Worm (Caenorhabditis elegans) whole organism, early embryonic: ENCODE measurements around the gene hhat-1.

Experiments
- B0310.2 ChIP-seq: sonication (generic microtip); optimal IDR thresholded peaks from 2 replicates; lab custom pipeline; 2016; ENCODE audit warnings: mild to moderate bottlenecking, missing genetic modification characterization, missing compliant biosample characterization
- F13C5.2 ChIP-seq: sonication (generic microtip); optimal IDR thresholded peaks from 2 replicates; lab custom pipeline; 2017; ENCODE audit warnings: mild to moderate bottlenecking, missing genetic modification characterization, inconsistent platforms, missing compliant biosample characterization
- aly-1 ChIP-seq: sonication (generic microtip); optimal IDR thresholded peaks from 2 replicates; lab custom pipeline; 2016; ENCODE audit warnings: missing genetic modification characterization, missing compliant biosample characterization
- ama-1 ChIP-seq: fragments of 150-350 bp; optimal IDR thresholded peaks from 2 replicates; lab custom pipeline; 2014
- ceh-13 ChIP-seq: fragments of 200-800 bp; sonication (Bioruptor generic); optimal IDR thresholded peaks from 2 replicates; lab custom pipeline; 2018; ENCODE audit warnings: mild to moderate bottlenecking, missing genetic modification characterization, missing compliant biosample characterization
- ceh-36 ChIP-seq: sonication (generic microtip); optimal IDR thresholded peaks from 2 replicates; lab custom pipeline; 2016; ENCODE audit warnings: missing genetic modification characterization, inconsistent platforms, missing compliant biosample characterization
- ets-7 ChIP-seq: sonication (generic microtip); optimal IDR thresholded peaks from 2 replicates; lab custom pipeline; 2016; ENCODE audit warnings: missing genotype, missing genetic modification characterization, missing compliant biosample characterization
- flt-1 ChIP-seq: fragments of 200-800 bp; sonication (Bioruptor generic); IDR thresholded peaks from 2 replicates; pipeline ENCODE4 v1.3.6; 2022; ENCODE audit warnings: missing genetic modification characterization, missing compliant biosample characterization
- hmbx-1 ChIP-seq: sonication (generic microtip); optimal IDR thresholded peaks from 2 replicates; lab custom pipeline; 2016; ENCODE audit warnings: mild to moderate bottlenecking, missing genetic modification characterization, missing compliant biosample characterization
- hmg-4 ChIP-seq: fragments of 200-800 bp; sonication (Bioruptor generic); optimal IDR thresholded peaks from 2 replicates; lab custom pipeline; 2018; ENCODE audit warnings: mild to moderate bottlenecking, missing genetic modification characterization, missing compliant biosample characterization
- hnd-1 ChIP-seq: sonication (generic microtip); optimal IDR thresholded peaks from 2 replicates; lab custom pipeline; 2016; ENCODE audit warnings: missing genetic modification characterization, missing compliant biosample characterization
- pes-1 ChIP-seq: fragments of 200-800 bp; sonication (Bioruptor generic); IDR thresholded peaks from 2 replicates; pipeline ENCODE4 v1.3.6; 2022; ENCODE audit warnings: missing genetic modification reagents, missing genetic modification characterization, missing compliant biosample characterization
- scrt-1 ChIP-seq: fragments of 200-800 bp; sonication (Bioruptor generic); IDR thresholded peaks from 2 replicates; pipeline ENCODE4 v1.3.6; 2022; ENCODE audit warnings: missing genetic modification characterization, missing compliant biosample characterization
- sea-1 ChIP-seq: fragments of 200-800 bp; sonication (Bioruptor generic); conservative IDR thresholded peaks from 2 replicates; pipeline ENCODE4 v1.3.6; 2022; ENCODE audit warnings: missing genetic modification characterization, missing compliant biosample characterization
- tbx-11 ChIP-seq: fragments of 200-800 bp; sonication (Bioruptor generic); IDR thresholded peaks from 2 replicates; pipeline ENCODE4 v1.3.6; 2022; ENCODE audit warnings: missing genetic modification characterization, missing compliant biosample characterization
- tbx-37 ChIP-seq: fragments of 200-800 bp; sonication (Bioruptor generic); conservative IDR thresholded peaks from 2 replicates; pipeline ENCODE4 v1.3.6; 2022; ENCODE audit warnings: missing genetic modification reagents, missing genetic modification characterization, missing compliant biosample characterization
- tra-4 ChIP-seq: sonication (generic microtip); optimal IDR thresholded peaks from 2 replicates; lab custom pipeline; 2017; ENCODE audit warnings: missing genetic modification characterization, missing compliant biosample characterization

hhat-1 gene

DNA sequence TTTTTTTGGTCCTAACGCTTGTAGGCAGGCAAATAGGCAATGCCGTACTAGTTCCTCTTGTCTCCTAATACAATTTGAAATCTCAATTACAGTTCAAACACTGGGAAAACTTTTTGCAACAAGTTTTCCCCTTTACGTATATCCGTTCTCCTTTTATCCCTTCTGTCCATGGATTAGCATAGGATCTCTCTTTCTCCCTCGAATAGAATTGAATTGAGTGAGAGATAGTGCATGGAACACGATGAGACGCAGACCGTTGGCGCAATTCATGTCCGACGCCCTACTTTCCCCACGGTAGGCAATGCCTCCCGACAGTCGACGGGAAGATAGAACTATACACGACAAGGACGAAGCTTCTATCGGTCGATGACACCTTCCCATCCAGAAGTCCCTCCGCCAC is at the start of gene hhat-1:
TSS of gene hhat-1 (plus strand) at position 301 of the 400 bp plus-strand sequence.
- TF ChIP-seq ets-7 (tag; lab: Kevin White, UChicago) = no peak
- no peak for TF ChIP-seq hnd-1 (tag; lab: Kevin White, UChicago)
- TF ChIP-seq aly-1 (tag; lab: Kevin White, UChicago) = no peak
- TF ChIP-seq hmg-4 = no peak
- no peak for TF ChIP-seq pes-1 (GFP tag; lab: Robert Waterston, UW)
- TF ChIP-seq tbx-11 (GFP tag; lab: Robert Waterston, UW) = no peak

- TF ChIP-seq scrt-1 (GFP tag; lab: Robert Waterston, UW) = no peak
- TF ChIP-seq tra-4 (tag; lab: Kevin White, UChicago) = no peak
- TF ChIP-seq B0310.2 (tag; lab: Kevin White, UChicago) = no peak
- no peak for TF ChIP-seq ama-1 (lab: Kevin White, UChicago)
- TF ChIP-seq aly-1 (tag; lab: Kevin White, UChicago) = no peak
- TF ChIP-seq ceh-36 (tag; lab: Kevin White, UChicago) = no peak
- TF ChIP-seq hmbx-1 (tag; lab: Kevin White, UChicago) = no peak
- no peak for TF ChIP-seq tbx-11 (GFP tag; lab: Robert Waterston, UW)
- no peak for TF ChIP-seq tbx-37 (GFP tag; lab: Robert Waterston, UW)
- no peak for TF ChIP-seq hnd-1 (tag; lab: Kevin White, UChicago)
- TF ChIP-seq flt-1 (GFP tag; lab: Robert Waterston, UW) = no peak
- no peak for TF ChIP-seq pes-1 (GFP tag; lab: Robert Waterston, UW)
- no peak for TF ChIP-seq hmg-4
- TF ChIP-seq ets-7 (tag; lab: Kevin White, UChicago) = no peak
- no peak for TF ChIP-seq ceh-13 (GFP tag; lab: Kevin White, UChicago)
These were observed 45.4 kb upstream of the hhat-1 start, which contains the start of gene C38C6.3 for ce11 chrII:14632823-14633222. Gene C38C6.3 (plus strand): TSS chrII:14633123.

- no peak for TF ChIP-seq flt-1 (GFP tag; lab: Robert Waterston, UW)
- no peak for TF ChIP-seq hmg-4
- TF ChIP-seq hnd-1 (tag; lab: Kevin White, UChicago) = no peak
- TF ChIP-seq sea-1 = no peak
- no peak for TF ChIP-seq ets-7 (tag; lab: Kevin White, UChicago)
- no peak for TF ChIP-seq pes-1 (GFP tag; lab: Robert Waterston, UW)
- no peak for TF ChIP-seq tra-4 (tag; lab: Kevin White, UChicago)
- TF ChIP-seq tbx-11 (GFP tag; lab: Robert Waterston, UW) = no peak
- TF ChIP-seq aly-1 (tag; lab: Kevin White, UChicago) = no peak
- TF ChIP-seq ceh-13 (GFP tag; lab: Kevin White, UChicago) = no peak
- TF ChIP-seq ceh-36 (tag; lab: Kevin White, UChicago) = no peak
- no peak for TF ChIP-seq tbx-37 (GFP tag; lab: Robert Waterston, UW)
- no peak for TF ChIP-seq F13C5.2 (tag; lab: Kevin White, UChicago)
- no peak for TF ChIP-seq B0310.2 (tag; lab: Kevin White, UChicago)
- no peak for TF ChIP-seq scrt-1 (GFP tag; lab: Robert Waterston, UW)
- TF ChIP-seq ama-1 (lab: Kevin White, UChicago) = no peak
These were observed 44.2 kb upstream of the hhat-1 start for ce11 chrII:14634042-14634441.

DNA sequence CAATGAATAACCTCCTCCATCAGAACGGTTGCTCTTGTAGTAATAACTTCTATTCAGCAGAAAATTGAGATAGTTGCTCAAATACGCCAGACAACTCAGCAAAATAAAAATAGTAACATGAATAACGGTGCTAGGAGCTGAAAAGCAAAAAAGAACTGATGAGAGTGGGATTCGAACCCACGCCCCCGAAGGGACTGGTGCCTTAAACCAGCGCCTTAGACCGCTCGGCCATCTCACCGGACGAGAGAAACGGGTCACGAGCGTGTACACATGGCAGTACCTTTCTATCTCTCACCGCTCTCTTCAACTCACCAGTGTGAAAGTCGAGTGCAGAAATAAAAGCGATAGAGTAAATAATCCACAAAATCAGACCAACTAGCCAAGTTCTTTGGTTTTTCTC is 43.1 kb upstream of the hhat-1 start:
- TF ChIP-seq B0310.2 (tag; lab: Kevin White, UChicago) (peak; percentile 34), tbx-11 (GFP tag; lab: Robert Waterston, UW) (peak; percentile 78), hmbx-1 (tag; lab: Kevin White, UChicago) (peak; percentile 28), scrt-1 (GFP tag; lab: Robert Waterston, UW) (peak; percentile 87), ama-1 (lab: Kevin White, UChicago) (no peak), ets-7 (tag; lab: Kevin White, UChicago) (no peak), hmg-4 (peak; percentile 47), flt-1 (GFP tag; lab: Robert Waterston, UW) (peak; percentile 74), aly-1 (tag; lab: Kevin White, UChicago) (peak; percentile 24), hnd-1 (tag; lab: Kevin White, UChicago) (peak; percentile 21), tra-4 (tag; lab: Kevin White, UChicago) (peak; percentile 6), tbx-37 (GFP tag; lab: Robert Waterston, UW) (peak; percentile 85), F13C5.2 (tag; lab: Kevin White, UChicago) (peak; percentile 39), pes-1 (GFP tag; lab: Robert Waterston, UW) (peak; percentile 88), sea-1 (peak; percentile 82), ceh-36 (tag; lab: Kevin White, UChicago) (peak; percentile 51), ceh-13 (GFP tag; lab: Kevin White, UChicago) (no peak)

- TF ChIP-seq pes-1 (GFP tag; lab: Robert Waterston, UW) (peak; percentile 71), tbx-11 (GFP tag; lab: Robert Waterston, UW) (peak; percentile 55; the same call in 1 of the 2 replicates), scrt-1 (GFP tag; lab: Robert Waterston, UW) (peak; percentile 65; the same call in 1 of the 2 replicates), hmg-4 (peak; percentile 12)
These were observed 42.4 kb upstream of the hhat-1 start for ce11 chrII:14635895-14636294.

- TF ChIP-seq flt-1 (GFP tag; lab: Robert Waterston, UW) = no peak
- TF ChIP-seq pes-1 (GFP tag; lab: Robert Waterston, UW) = no peak
- TF ChIP-seq tra-4 (tag; lab: Kevin White, UChicago) = no peak
- no peak for TF ChIP-seq ets-7 (tag; lab: Kevin White, UChicago)
- no peak for TF ChIP-seq ceh-36 (tag; lab: Kevin White, UChicago)
- no peak for TF ChIP-seq sea-1
- TF ChIP-seq tbx-37 (GFP tag; lab: Robert Waterston, UW) = no peak
- TF ChIP-seq hmbx-1 (tag; lab: Kevin White, UChicago) = no peak
- no peak for TF ChIP-seq ceh-13 (GFP tag; lab: Kevin White, UChicago)
- no peak for TF ChIP-seq hmg-4
- TF ChIP-seq B0310.2 (tag; lab: Kevin White, UChicago) = no peak
- no peak for TF ChIP-seq hnd-1 (tag; lab: Kevin White, UChicago)
- no peak for TF ChIP-seq ama-1 (lab: Kevin White, UChicago)
- no peak for TF ChIP-seq scrt-1 (GFP tag; lab: Robert Waterston, UW)
- TF ChIP-seq tbx-11 (GFP tag; lab: Robert Waterston, UW) = no peak
- TF ChIP-seq F13C5.2 (tag; lab: Kevin White, UChicago) = no peak
- no peak for TF ChIP-seq aly-1 (tag; lab: Kevin White, UChicago)
These were observed 41.5 kb upstream of the hhat-1 start, which contains the start of gene sre-13 for ce11 chrII:14636737-14637136. Gene sre-13 (minus strand): TSS chrII:14636837.
